Fruit fly (Drosophila melanogaster): Measurements from ENCODE around the gene OdsH.
A peak's percentile ranks its signal among the peaks of the same experiment; 100 is the strongest.

OdsH gene

DNA sequence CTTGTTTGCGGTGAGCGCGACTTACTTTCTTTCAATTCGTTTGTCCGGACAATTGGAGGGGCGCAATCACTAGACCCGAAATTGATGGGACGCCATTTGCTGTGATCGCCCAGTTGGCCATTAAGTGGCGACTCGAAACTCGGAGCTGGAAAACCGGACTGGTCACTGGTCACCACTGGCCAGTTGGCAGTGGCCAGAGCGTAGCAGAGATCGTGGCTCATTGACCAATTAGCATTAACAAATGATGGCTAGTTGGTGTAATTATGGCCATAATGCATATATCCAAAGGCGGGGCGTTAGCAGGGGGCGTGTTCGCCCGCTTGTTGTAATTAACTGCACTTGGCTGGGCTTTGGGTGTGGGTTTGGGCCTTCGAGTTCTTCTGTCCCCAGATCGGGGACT, 18.9 kb upstream of the OdsH start:
- TF ChIP-seq Nf-YC (tag; optimal IDR thresholded peaks at IDR 0.05) (peak; percentile 61), CG4424 (GFP tag; optimal IDR thresholded peaks at IDR 0.05) (no peak), Nf-YB (GFP tag; optimal IDR thresholded peaks at IDR 0.05) (peak; percentile 80)

DNA sequence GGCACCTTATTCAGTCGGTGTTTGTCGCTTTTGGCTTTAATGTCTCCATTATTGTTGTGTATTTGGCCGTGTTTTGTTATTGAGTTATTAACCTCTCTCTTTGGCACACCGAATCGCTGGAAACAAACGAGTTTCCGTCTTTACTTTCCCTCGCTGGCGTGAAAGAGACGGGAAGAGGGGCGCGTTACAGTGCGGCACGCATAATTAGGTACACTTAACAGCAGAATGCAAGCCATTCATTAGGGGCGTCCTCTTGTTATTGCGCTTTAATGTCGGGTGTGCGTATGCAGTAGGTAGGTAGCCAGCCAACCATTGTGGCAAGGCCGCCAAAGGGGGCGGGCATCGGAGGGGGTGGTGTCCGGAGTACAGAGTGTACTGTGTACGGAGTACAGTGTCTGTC, 16.3 kb upstream of the OdsH start:
- TF ChIP-seq CG1832 (GFP tag; optimal IDR thresholded peaks at IDR 0.05) (peak; percentile 34), CG4707 (GFP tag; optimal IDR thresholded peaks at IDR 0.05) (no peak), ERR (GFP tag; optimal IDR thresholded peaks at IDR 0.05) (no peak), CG11093 (GFP tag; IDR thresholded peaks at IDR 0.05) (no peak), Nf-YC (tag; optimal IDR thresholded peaks at IDR 0.05) (peak; percentile 19), Nf-YB (GFP tag; optimal IDR thresholded peaks at IDR 0.05) (peak; percentile 45), CG15073 (GFP tag; optimal IDR thresholded peaks at IDR 0.05) (peak; percentile 88), Taf1 (GFP tag; IDR thresholded peaks at IDR 0.05) (no peak), Sox102F (GFP tag; optimal IDR thresholded peaks at IDR 0.05) (no peak), dm (GFP tag; optimal IDR thresholded peaks at IDR 0.05) (no peak), Meics (GFP tag; optimal IDR thresholded peaks at IDR 0.05) (no peak), crol (GFP tag; IDR thresholded peaks at IDR 0.05) (peak; percentile 30; the same call in 1 of the 2 replicates), CG13123 (GFP tag; optimal IDR thresholded peaks at IDR 0.05) (no peak), CG11696 (GFP tag; IDR thresholded peaks at IDR 0.05) (peak; percentile 81), ro (GFP tag; IDR thresholded peaks at IDR 0.05) (no peak), CG7745 (tag; optimal IDR thresholded peaks at IDR 0.05) (no peak), CG1792 (GFP tag; optimal IDR thresholded peaks at IDR 0.05) (no peak), CG18262 (tag; optimal IDR thresholded peaks at IDR 0.05) (no peak), emc (GFP tag; optimal IDR thresholded peaks at IDR 0.05) (no peak), kni (GFP tag; optimal IDR thresholded peaks at IDR 0.05) (peak; percentile 40), CG4854 (GFP tag; optimal IDR thresholded peaks at IDR 0.05) (no peak), CG2889 (GFP tag; IDR thresholded peaks at IDR 0.05) (no peak), CG13296 (GFP tag; optimal IDR thresholded peaks at IDR 0.05) (no peak), Fer2 (tag; optimal IDR thresholded peaks at IDR 0.05) (no peak), CG17612 (GFP tag; IDR thresholded peaks at IDR 0.05) (no peak)

DNA sequence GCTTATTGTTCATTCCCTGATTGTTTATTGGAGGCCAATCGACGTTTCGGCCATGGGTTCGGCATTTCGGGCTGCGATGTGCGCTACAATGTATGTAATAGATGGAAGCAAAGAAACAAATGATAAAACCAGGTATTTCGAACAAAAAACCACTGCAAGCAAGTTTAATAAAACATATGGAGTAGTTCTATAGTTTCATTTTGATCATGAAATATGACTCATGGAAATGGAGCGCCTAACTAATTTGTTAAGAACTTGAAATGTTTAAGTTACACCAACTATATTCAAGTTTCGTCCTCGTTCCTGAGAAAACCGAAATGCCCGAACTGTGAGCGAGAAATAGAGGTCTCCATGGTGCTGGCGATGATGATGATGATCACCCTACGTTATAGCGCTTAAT, 10.5 kb upstream of the OdsH start:
- TF ChIP-seq CG6254 (GFP tag; optimal IDR thresholded peaks at IDR 0.05) = no peak
- peak; percentile 0 for TF ChIP-seq tap (tag; optimal IDR thresholded peaks at IDR 0.05)
- no peak for TF ChIP-seq CG5180 (GFP tag; optimal IDR thresholded peaks at IDR 0.05)
- TF ChIP-seq Hmr (GFP tag; optimal IDR thresholded peaks at IDR 0.05) = no peak
- TF ChIP-seq HmgZ (tag; optimal IDR thresholded peaks at IDR 0.05) = no peak
- peak; percentile 64 for TF ChIP-seq Med (GFP tag)
- TF ChIP-seq ems (GFP tag; optimal IDR thresholded peaks at IDR 0.05) = peak; percentile 7
- TF ChIP-seq NC2α (GFP tag; optimal IDR thresholded peaks at IDR 0.05) = no peak
- TF ChIP-seq gt (GFP tag; IDR thresholded peaks at IDR 0.05) = no peak
- no peak for TF ChIP-seq Ets97D (GFP tag; optimal IDR thresholded peaks at IDR 0.05)
- no peak for TF ChIP-seq TFAM (GFP tag; optimal IDR thresholded peaks at IDR 0.05)
- TF ChIP-seq Lhr (GFP tag; optimal IDR thresholded peaks at IDR 0.05) = peak; percentile 6
- TF ChIP-seq jing (GFP tag; optimal IDR thresholded peaks at IDR 0.05) = no peak
- TF ChIP-seq CG10565 (GFP tag; optimal IDR thresholded peaks at IDR 0.05) = no peak
- TF ChIP-seq CG7786 (GFP tag; optimal IDR thresholded peaks at IDR 0.05) = no peak
- TF ChIP-seq CG15479 (GFP tag; optimal IDR thresholded peaks at IDR 0.05) = no peak
- TF ChIP-seq zen2 (GFP tag; IDR thresholded peaks at IDR 0.05; ENCODE audit: partially characterized antibody) = no peak
- TF ChIP-seq CG3847 (GFP tag; IDR thresholded peaks at IDR 0.05) = 0 out of 2 replicates have a peak, but pooled peaks have one; percentile 19
- TF ChIP-seq ewg (GFP tag; optimal IDR thresholded peaks at IDR 0.05) = no peak
- no peak for TF ChIP-seq ci (GFP tag; IDR thresholded peaks at IDR 0.05)
- no peak for TF ChIP-seq CG12299 (tag; optimal IDR thresholded peaks at IDR 0.05)
- no peak for TF ChIP-seq CG7928 (GFP tag; optimal IDR thresholded peaks at IDR 0.05)
- no peak for TF ChIP-seq Bteb2 (GFP tag; optimal IDR thresholded peaks at IDR 0.05)
- no peak for TF ChIP-seq Dip2 (GFP tag; IDR thresholded peaks at IDR 0.05)
- TF ChIP-seq CG14050 (GFP tag; IDR thresholded peaks at IDR 0.05) = no peak
